Worm (Caenorhabditis elegans) whole organism, young adult: Measurements from ENCODE around the gene T23F11.4.
A peak's percentile ranks its signal among the peaks of the same experiment; 100 is the strongest.

Experiments
- Y67H2A.10 ChIP-seq: fragments of 200-800 bp; sonication (Bioruptor generic); conservative IDR thresholded peaks from 2 replicates; pipeline ENCODE4 v1.3.6; 2022; ENCODE audit warnings: missing genetic modification reagents, missing genetic modification characterization, missing compliant biosample characterization
- ekl-4 ChIP-seq: fragments of 200-800 bp; sonication (Bioruptor generic); IDR thresholded peaks from 2 replicates; pipeline ENCODE4 v1.3.6; 2022; ENCODE audit warnings: missing genetic modification reagents, missing genetic modification characterization, missing compliant biosample characterization
- lin-35 ChIP-seq, 3 experiments: fragments of 150-350 bp in 2 of 3; sonication (generic microtip) in 1 of 3; optimal IDR thresholded peaks; 2 replicates each; lab custom pipeline; 2014 to 2018; ENCODE audit warnings: missing biosample characterization in 3 of 3, missing genetic modification characterization in 3 of 3, missing genetic modification reagents in 3 of 3
- nfya-1 ChIP-seq: sonication (generic microtip); optimal IDR thresholded peaks from 2 replicates; lab custom pipeline; 2017; ENCODE audit warnings: antibody characterized with exemption, missing compliant biosample characterization, missing genetic modification characterization, borderline replicate concordance; ENCODE audit not compliant: insufficient read depth
- nhr-27 ChIP-seq: fragments of 200-800 bp; sonication (Bioruptor generic); optimal IDR thresholded peaks from 2 replicates; lab custom pipeline; 2018; ENCODE audit warnings: mild to moderate bottlenecking, missing genetic modification characterization, moderate library complexity, missing compliant biosample characterization
- tbp1 ChIP-seq: fragments of 200-800 bp; sonication (Bioruptor generic); optimal IDR thresholded peaks from 2 replicates; lab custom pipeline; 2018; ENCODE audit warnings: mild to moderate bottlenecking, missing genetic modification characterization, missing compliant biosample characterization

ce11 chrIII:4649811-4650544 is 15.2 kb downstream of the T23F11.4 start, which contains the start of gene ppm-2:
- TF ChIP-seq nfya-1, result no peak
- no peak for TF ChIP-seq nhr-27 (tag; lab: Kevin White, UChicago)
- no peak for TF ChIP-seq tbp1
- no peak for TF ChIP-seq Y67H2A.10 (GFP tag; lab: Robert Waterston, UW)
- no peak for TF ChIP-seq lin-35 (GFP tag; optimal IDR thresholded peaks at IDR 0.05; lab: Kevin White, UChicago)
- TF ChIP-seq ekl-4, result 0 out of 2 replicates have a peak, but pooled peaks have one; percentile 58
